Worm (Caenorhabditis elegans) whole organism, L3 larva: Measurements from ENCODE around the gene nhr-28.

Experiments used
- ZK546.5 ChIP-seq: sonication (generic microtip); optimal IDR thresholded peaks from 2 replicates; lab custom pipeline; 2017; ENCODE audit warnings: missing biosample characterization, missing genetic modification characterization
- aly-2 ChIP-seq: fragments of 150-350 bp; optimal IDR thresholded peaks from 2 replicates; lab custom pipeline; 2014; ENCODE audit warnings: missing biosample characterization, missing genetic modification characterization
- ama-1 ChIP-seq: fragments of 150-350 bp; optimal IDR thresholded peaks from 2 replicates; lab custom pipeline; 2018
- ceh-16 ChIP-seq: sonication (generic microtip); optimal IDR thresholded peaks from 2 replicates; lab custom pipeline; 2017; ENCODE audit warnings: missing biosample characterization, missing genetic modification characterization
- ceh-28 ChIP-seq: fragments of 150-350 bp; optimal IDR thresholded peaks from 2 replicates; lab custom pipeline; 2014; ENCODE audit warnings: missing biosample characterization, missing genetic modification reagents, missing genetic modification characterization
- ceh-82 ChIP-seq: fragments of 150-350 bp; optimal IDR thresholded peaks from 2 replicates; lab custom pipeline; 2014; ENCODE audit warnings: missing biosample characterization, missing genetic modification characterization
- daf-12 ChIP-seq: fragments of 150-350 bp; optimal IDR thresholded peaks from 2 replicates; lab custom pipeline; 2014; ENCODE audit warnings: missing biosample characterization, missing genetic modification reagents, missing genetic modification characterization
- egl-27 ChIP-seq: sonication (generic microtip); optimal IDR thresholded peaks from 4 replicates; lab custom pipeline; 2017; ENCODE audit warnings: missing biosample characterization, missing genetic modification reagents, missing genetic modification characterization
- eor-1 ChIP-seq, 2 experiments: fragments of 150-350 bp; optimal IDR thresholded peaks; 2 replicates each; lab custom pipeline; 2014 to 2018; ENCODE audit warnings: missing biosample characterization in 2 of 2, missing genetic modification characterization in 2 of 2
- fkh-10 ChIP-seq: sonication (generic microtip); optimal IDR thresholded peaks from 2 replicates; lab custom pipeline; 2017; ENCODE audit warnings: missing biosample characterization, missing genetic modification reagents, missing genetic modification characterization
- fkh-2 ChIP-seq: fragments of 150-350 bp; optimal IDR thresholded peaks from 2 replicates; lab custom pipeline; 2014; ENCODE audit warnings: missing biosample characterization, missing genetic modification reagents, missing genetic modification characterization
- fos-1 ChIP-seq: fragments of 150-350 bp; optimal IDR thresholded peaks from 2 replicates; lab custom pipeline; 2014; ENCODE audit warnings: missing biosample characterization, missing genetic modification characterization
- hmg-11 ChIP-seq: sonication (generic microtip); optimal IDR thresholded peaks from 2 replicates; lab custom pipeline; 2016; ENCODE audit warnings: missing genetic modification characterization, missing compliant biosample characterization
- jun-1 ChIP-seq: fragments of 150-350 bp; optimal IDR thresholded peaks from 2 replicates; lab custom pipeline; 2014; ENCODE audit warnings: missing biosample characterization, missing genetic modification reagents, missing genetic modification characterization
- lin-15B ChIP-seq: fragments of 150-350 bp; optimal IDR thresholded peaks from 2 replicates; lab custom pipeline; 2014; ENCODE audit warnings: missing biosample characterization, missing genetic modification characterization
- lin-39 ChIP-seq: fragments of 150-350 bp; optimal IDR thresholded peaks from 2 replicates; lab custom pipeline; 2018; ENCODE audit warnings: missing biosample characterization, missing genetic modification reagents, missing genetic modification characterization
- lsy-12 ChIP-seq: sonication (generic microtip); optimal IDR thresholded peaks from 2 replicates; lab custom pipeline; 2016; ENCODE audit warnings: mild to moderate bottlenecking, missing genetic modification characterization, missing compliant biosample characterization
- mdl-1 ChIP-seq: fragments of 150-350 bp; optimal IDR thresholded peaks from 2 replicates; lab custom pipeline; 2014; ENCODE audit warnings: missing biosample characterization, missing genetic modification characterization
- mml-1 ChIP-seq: fragments of 150-350 bp; sonication (generic microtip); optimal IDR thresholded peaks from 3 replicates; lab custom pipeline; 2014; ENCODE audit warnings: missing biosample characterization, missing genetic modification characterization
- nfya-1 ChIP-seq: sonication (generic microtip); optimal IDR thresholded peaks from 2 replicates; lab custom pipeline; 2017; ENCODE audit warnings: missing genetic modification characterization, mild to moderate bottlenecking, missing compliant biosample characterization, antibody characterized with exemption, moderate library complexity; ENCODE audit not compliant: insufficient read depth
- nhr-11 ChIP-seq: fragments of 150-350 bp; optimal IDR thresholded peaks from 2 replicates; lab custom pipeline; 2014; ENCODE audit warnings: missing biosample characterization, missing genetic modification characterization
- nhr-23 ChIP-seq: fragments of 150-350 bp; optimal IDR thresholded peaks from 2 replicates; lab custom pipeline; 2014; ENCODE audit warnings: missing biosample characterization, missing genetic modification reagents, missing genetic modification characterization
- nhr-237 ChIP-seq: fragments of 150-350 bp; optimal IDR thresholded peaks from 2 replicates; lab custom pipeline; 2014; ENCODE audit warnings: missing biosample characterization, missing genetic modification characterization
- nhr-25 ChIP-seq: sonication (generic microtip); optimal IDR thresholded peaks from 2 replicates; lab custom pipeline; 2017; ENCODE audit warnings: missing biosample characterization, missing genetic modification characterization
- nhr-28 ChIP-seq: fragments of 150-350 bp; optimal IDR thresholded peaks from 2 replicates; lab custom pipeline; 2014; ENCODE audit warnings: missing biosample characterization, missing genetic modification characterization
- nhr-43 ChIP-seq: sonication (generic microtip); optimal IDR thresholded peaks from 2 replicates; lab custom pipeline; 2016; ENCODE audit warnings: mild to moderate bottlenecking, missing genetic modification characterization, missing compliant biosample characterization; ENCODE audit not compliant: poor library complexity, severe bottlenecking
- nhr-76 ChIP-seq: fragments of 150-350 bp; sonication (generic microtip); optimal IDR thresholded peaks from 5 replicates; lab custom pipeline; 2014; ENCODE audit warnings: missing biosample characterization, missing genetic modification characterization
- nhr-77 ChIP-seq: fragments of 150-350 bp; optimal IDR thresholded peaks from 2 replicates; lab custom pipeline; 2014; ENCODE audit warnings: missing biosample characterization, missing genetic modification characterization
- pqm-1 ChIP-seq: fragments of 150-350 bp; optimal IDR thresholded peaks from 2 replicates; lab custom pipeline; 2017; ENCODE audit warnings: missing biosample characterization, missing genetic modification characterization, inconsistent platforms
- sea-2 ChIP-seq: fragments of 150-350 bp; sonication (generic microtip); optimal IDR thresholded peaks from 4 replicates; lab custom pipeline; 2014; ENCODE audit warnings: missing biosample characterization, missing genetic modification reagents, missing genetic modification characterization
- skn-1 ChIP-seq: fragments of 150-350 bp; optimal IDR thresholded peaks from 2 replicates; lab custom pipeline; 2014; ENCODE audit warnings: missing biosample characterization, missing genetic modification characterization
- snpc-4 ChIP-seq: fragments of 150-350 bp; optimal IDR thresholded peaks from 2 replicates; lab custom pipeline; 2014; ENCODE audit warnings: missing biosample characterization, missing genetic modification characterization
- tbx-2 ChIP-seq: sonication (generic microtip); optimal IDR thresholded peaks from 2 replicates; lab custom pipeline; 2016; ENCODE audit warnings: mild to moderate bottlenecking, missing genetic modification characterization, missing compliant biosample characterization
- unc-39 ChIP-seq: sonication (generic microtip); optimal IDR thresholded peaks from 4 replicates; lab custom pipeline; 2017; ENCODE audit warnings: missing biosample characterization, missing genetic modification characterization
- zag-1 ChIP-seq: fragments of 150-350 bp; optimal IDR thresholded peaks from 2 replicates; lab custom pipeline; 2014; ENCODE audit warnings: missing biosample characterization, missing genetic modification characterization
- ztf-11 ChIP-seq: fragments of 150-350 bp; optimal IDR thresholded peaks from 2 replicates; lab custom pipeline; 2014; ENCODE audit warnings: missing biosample characterization, missing genetic modification characterization
- ztf-4 ChIP-seq: fragments of 150-350 bp; optimal IDR thresholded peaks from 2 replicates; lab custom pipeline; 2014; ENCODE audit warnings: missing biosample characterization, missing genetic modification characterization

The nhr-28 gene

ce11 chrX:16381115-16381514 is 26.3 kb downstream of the nhr-28 start:
- TF ChIP-seq lin-39 (tag; lab: Kevin White, UChicago) = no peak
- no peak for TF ChIP-seq unc-39
- TF ChIP-seq nhr-43 (tag; lab: Kevin White, UChicago) = no peak
- no peak for TF ChIP-seq nhr-25 (tag; lab: Kevin White, UChicago)
- TF ChIP-seq zag-1 = no peak
- TF ChIP-seq ceh-16 (tag; lab: Kevin White, UChicago) = no peak
- TF ChIP-seq tbx-2 = no peak
- TF ChIP-seq lin-15B = no peak
- no peak for TF ChIP-seq lsy-12 (tag; lab: Kevin White, UChicago)
- no peak for TF ChIP-seq aly-2
- TF ChIP-seq nhr-77 (tag; lab: Kevin White, UChicago) = no peak
- no peak for TF ChIP-seq ztf-11
- no peak for TF ChIP-seq ceh-82 (tag; lab: Kevin White, UChicago)
- TF ChIP-seq nhr-76 (tag; lab: Kevin White, UChicago) = no peak
- TF ChIP-seq fkh-2 = no peak
- TF ChIP-seq eor-1 (tag; optimal IDR thresholded peaks at IDR 0.05; lab: Kevin White, UChicago) = no peak
- TF ChIP-seq hmg-11 (tag; lab: Kevin White, UChicago) = no peak
- no peak for TF ChIP-seq ceh-28 (tag; lab: Kevin White, UChicago)
- no peak for TF ChIP-seq nhr-11 (tag; lab: Kevin White, UChicago)
- no peak for TF ChIP-seq daf-12 (tag; lab: Kevin White, UChicago)

- no peak for TF ChIP-seq daf-12 (tag; lab: Kevin White, UChicago)
- no peak for TF ChIP-seq mdl-1 (tag; lab: Kevin White, UChicago)
- TF ChIP-seq ceh-28 (tag; lab: Kevin White, UChicago) = no peak
- TF ChIP-seq hmg-11 (tag; lab: Kevin White, UChicago) = no peak
- TF ChIP-seq ZK546.5 (tag; lab: Kevin White, UChicago) = no peak
- TF ChIP-seq ceh-16 (tag; lab: Kevin White, UChicago) = no peak
- no peak for TF ChIP-seq lsy-12 (tag; lab: Kevin White, UChicago)
- no peak for TF ChIP-seq aly-2
- TF ChIP-seq fkh-10 (GFP tag; lab: Kevin White, UChicago) = no peak
- no peak for TF ChIP-seq ztf-4 (tag; lab: Kevin White, UChicago)
- no peak for TF ChIP-seq pqm-1 (tag; lab: Kevin White, UChicago)
- TF ChIP-seq nhr-28 (tag; lab: Kevin White, UChicago) = no peak
- no peak for TF ChIP-seq nhr-23 (tag; lab: Kevin White, UChicago)
- TF ChIP-seq jun-1 = no peak
- TF ChIP-seq skn-1 (tag; lab: Kevin White, UChicago) = no peak
- no peak for TF ChIP-seq nhr-77 (tag; lab: Kevin White, UChicago)
- no peak for TF ChIP-seq ztf-11
- TF ChIP-seq egl-27 = no peak
- TF ChIP-seq, all 47 proteins: peak for 0
Measured at ce11 chrX:16381908-16382307, 27.1 kb downstream of the nhr-28 start.

- TF ChIP-seq ama-1 (lab: Kevin White, UChicago) = no peak
- no peak for TF ChIP-seq sea-2 (GFP tag; lab: Kevin White, UChicago)
- no peak for TF ChIP-seq nhr-43 (tag; lab: Kevin White, UChicago)
- TF ChIP-seq egl-27 = no peak
- TF ChIP-seq lin-15B = no peak
Measured at ce11 chrX:16383084-16383483, 28.3 kb downstream of the nhr-28 start.

- no peak for TF ChIP-seq eor-1 (tag; optimal IDR thresholded peaks at IDR 0.05; lab: Kevin White, UChicago)
- no peak for TF ChIP-seq mdl-1 (tag; lab: Kevin White, UChicago)
- TF ChIP-seq jun-1 = no peak
- no peak for TF ChIP-seq unc-39
- no peak for TF ChIP-seq nhr-28 (tag; lab: Kevin White, UChicago)
- no peak for TF ChIP-seq sea-2 (GFP tag; lab: Kevin White, UChicago)
- no peak for TF ChIP-seq nhr-11 (tag; lab: Kevin White, UChicago)
- no peak for TF ChIP-seq egl-27
- TF ChIP-seq lsy-12 (tag; lab: Kevin White, UChicago) = no peak
- TF ChIP-seq nfya-1 (tag; lab: Kevin White, UChicago) = no peak
- no peak for TF ChIP-seq fkh-10 (GFP tag; lab: Kevin White, UChicago)
- TF ChIP-seq pqm-1 (tag; lab: Kevin White, UChicago) = no peak
- TF ChIP-seq lin-39 (tag; lab: Kevin White, UChicago) = no peak
- no peak for TF ChIP-seq mml-1 (tag; lab: Kevin White, UChicago)
- no peak for TF ChIP-seq nhr-237 (tag; lab: Kevin White, UChicago)
- no peak for TF ChIP-seq fos-1 (tag; lab: Kevin White, UChicago)
- TF ChIP-seq snpc-4 (tag; lab: Kevin White, UChicago) = no peak
Measured at ce11 chrX:16384010-16384409, 29.2 kb downstream of the nhr-28 start.
